Fruit fly (Drosophila melanogaster) whole organism, embryonic: ENCODE data around the gene CG6654.

Experiments
- CG11085 ChIP-seq: fragments of 200-800 bp; sonication (Bioruptor generic); IDR thresholded peaks from 2 replicates; pipeline ENCODE4 v1.3.6; 2022; ENCODE audit warnings: missing biosample characterization, missing genetic modification characterization
- CG11560 ChIP-seq: fragments of 200-800 bp; sonication (Bioruptor generic); IDR thresholded peaks from 3 replicates; pipeline ENCODE4 v1.3.6; 2022; ENCODE audit warnings: missing biosample characterization, missing genetic modification characterization
- CG13296 ChIP-seq: fragments of 200-800 bp; sonication (Bioruptor generic); optimal IDR thresholded peaks from 3 replicates; lab custom pipeline; 2018; ENCODE audit warnings: missing biosample characterization, mild to moderate bottlenecking, missing genetic modification characterization
- CG14965 ChIP-seq: fragments of 200-800 bp; sonication (Bioruptor generic); optimal IDR thresholded peaks from 2 replicates; lab custom pipeline; 2016; ENCODE audit warnings: missing biosample characterization, missing genetic modification characterization, borderline replicate concordance
- CG15479 ChIP-seq: fragments of 200-800 bp; sonication (Bioruptor generic); optimal IDR thresholded peaks from 3 replicates; lab custom pipeline; 2019; ENCODE audit warnings: missing biosample characterization, mild to moderate bottlenecking, missing genetic modification characterization, moderate library complexity
- CG15514 ChIP-seq: fragments of 200-800 bp; sonication (Bioruptor generic); optimal IDR thresholded peaks from 3 replicates; lab custom pipeline; 2017; ENCODE audit warnings: missing biosample characterization, missing genetic modification characterization, mild to moderate bottlenecking, moderate library complexity, missing genetic modification reagents
- CG1647 ChIP-seq: fragments of 200-800 bp; sonication (Bioruptor generic); optimal IDR thresholded peaks from 3 replicates; lab custom pipeline; 2016; ENCODE audit warnings: missing biosample characterization, missing genetic modification characterization
- CG17186 ChIP-seq: fragments of 200-800 bp; sonication (Bioruptor generic); optimal IDR thresholded peaks from 3 replicates; lab custom pipeline; 2017; ENCODE audit warnings: missing biosample characterization, missing genetic modification reagents, missing genetic modification characterization
- CG17568 ChIP-seq: fragments of 200-800 bp; sonication (Bioruptor generic); optimal IDR thresholded peaks from 2 replicates; lab custom pipeline; 2018; ENCODE audit warnings: missing biosample characterization, mild to moderate bottlenecking, missing genetic modification characterization, moderate library complexity
- CG2199 ChIP-seq: fragments of 200-800 bp; sonication (Bioruptor generic); IDR thresholded peaks from 3 replicates; pipeline ENCODE4 v1.3.6; 2022; ENCODE audit warnings: missing biosample characterization, missing genetic modification characterization
- CG32767 ChIP-seq: fragments of 200-800 bp; sonication (Bioruptor generic); IDR thresholded peaks from 2 replicates; pipeline ENCODE4 v1.3.6; 2022; ENCODE audit warnings: missing biosample characterization, missing genetic modification characterization
- CG3847 ChIP-seq: fragments of 200-800 bp; sonication (Bioruptor generic); IDR thresholded peaks from 2 replicates; pipeline ENCODE4 v1.3.6; 2022; ENCODE audit warnings: missing biosample characterization, missing genetic modification characterization
- CG4328 ChIP-seq: fragments of 200-800 bp; sonication (Bioruptor generic); optimal IDR thresholded peaks from 3 replicates; lab custom pipeline; 2017; ENCODE audit warnings: missing biosample characterization, missing genetic modification reagents, missing genetic modification characterization
- CG6254 ChIP-seq: fragments of 200-800 bp; sonication (Bioruptor generic); optimal IDR thresholded peaks from 3 replicates; lab custom pipeline; 2017; ENCODE audit warnings: mild to moderate bottlenecking, missing biosample characterization, missing genetic modification reagents, missing genetic modification characterization
- CG8944 ChIP-seq: fragments of 200-800 bp; sonication (Bioruptor generic); optimal IDR thresholded peaks from 3 replicates; lab custom pipeline; 2016; ENCODE audit warnings: missing biosample characterization, missing genetic modification characterization
- CG9797 ChIP-seq: fragments of 200-800 bp; sonication (Bioruptor generic); optimal IDR thresholded peaks from 3 replicates; lab custom pipeline; 2018; ENCODE audit warnings: missing biosample characterization, mild to moderate bottlenecking, missing genetic modification characterization
- CrebB ChIP-seq: fragments of 200-800 bp; sonication (Bioruptor generic); optimal IDR thresholded peaks from 3 replicates; lab custom pipeline; 2018; ENCODE audit warnings: missing biosample characterization, mild to moderate bottlenecking, missing genetic modification characterization
- D19B ChIP-seq: fragments of 200-800 bp; sonication (Bioruptor generic); optimal IDR thresholded peaks from 2 replicates; lab custom pipeline; 2017; ENCODE audit warnings: missing biosample characterization, mild to moderate bottlenecking, missing genetic modification characterization
- Deaf1 ChIP-seq: fragments of 200-800 bp; optimal IDR thresholded peaks from 3 replicates; lab custom pipeline; 2019; ENCODE audit warnings: missing biosample characterization, mild to moderate bottlenecking, missing genetic modification characterization, moderate library complexity
- Doc2 ChIP-seq: fragments of 200-800 bp; sonication (Bioruptor generic); IDR thresholded peaks from 2 replicates; pipeline ENCODE4 v1.3.6; 2022; ENCODE audit warnings: missing biosample characterization, missing genetic modification characterization
- Elba2 ChIP-seq: fragments of 200-800 bp; sonication (Bioruptor generic); optimal IDR thresholded peaks from 3 replicates; lab custom pipeline; 2016; ENCODE audit warnings: missing biosample characterization, missing genetic modification characterization
- GATAe ChIP-seq: fragments of 200-800 bp; sonication (Bioruptor generic); conservative IDR thresholded peaks from 2 replicates; pipeline ENCODE4 v1.3.6; 2022; ENCODE audit warnings: missing biosample characterization, missing genetic modification characterization
- HHEX ChIP-seq: fragments of 200-800 bp; sonication (Bioruptor generic); optimal IDR thresholded peaks from 3 replicates; lab custom pipeline; 2017; ENCODE audit warnings: missing biosample characterization, mild to moderate bottlenecking, missing genetic modification characterization, missing genetic modification reagents
- HLH4C ChIP-seq: fragments of 200-800 bp; sonication (Bioruptor generic); IDR thresholded peaks from 3 replicates; pipeline ENCODE4 v1.3.6; 2022; ENCODE audit warnings: missing biosample characterization, missing genetic modification characterization; ENCODE audit not compliant: partially characterized antibody
- Hey ChIP-seq: fragments of 200-800 bp; sonication (Bioruptor generic); optimal IDR thresholded peaks from 3 replicates; lab custom pipeline; 2018; ENCODE audit warnings: missing biosample characterization, mild to moderate bottlenecking, missing genetic modification characterization
- MBD-R2 ChIP-seq: fragments of 200-800 bp; sonication (Bioruptor generic); IDR thresholded peaks from 2 replicates; pipeline ENCODE4 v1.3.6; 2022; ENCODE audit warnings: missing biosample characterization, missing genetic modification characterization
- MESR4 ChIP-seq: fragments of 200-800 bp; sonication (Bioruptor generic); optimal IDR thresholded peaks from 2 replicates; lab custom pipeline; 2018; ENCODE audit warnings: missing biosample characterization, mild to moderate bottlenecking, missing genetic modification characterization, moderate library complexity
- NK7.1 ChIP-seq: fragments of 200-800 bp; sonication (Bioruptor generic); optimal IDR thresholded peaks from 3 replicates; lab custom pipeline; 2016; ENCODE audit warnings: missing biosample characterization, missing genetic modification characterization
- Sry-β ChIP-seq: fragments of 200-800 bp; sonication (Bioruptor generic); optimal IDR thresholded peaks from 2 replicates; lab custom pipeline; 2018; ENCODE audit warnings: missing biosample characterization, mild to moderate bottlenecking, missing genetic modification characterization, moderate library complexity
- Xbp1 ChIP-seq: fragments of 200-800 bp; sonication (Bioruptor generic); optimal IDR thresholded peaks from 3 replicates; lab custom pipeline; 2016; ENCODE audit warnings: missing biosample characterization, mild to moderate bottlenecking, missing genetic modification characterization
- ab ChIP-seq: fragments of 200-800 bp; sonication (Bioruptor generic); optimal IDR thresholded peaks from 2 replicates; lab custom pipeline; 2016; ENCODE audit warnings: missing biosample characterization, missing genetic modification characterization
- abd-A ChIP-seq: fragments of 200-800 bp; sonication (Bioruptor generic); optimal IDR thresholded peaks from 3 replicates; lab custom pipeline; 2019; ENCODE audit warnings: missing biosample characterization, mild to moderate bottlenecking, missing genetic modification characterization, moderate library complexity
- ap ChIP-seq: fragments of 200-800 bp; sonication (Bioruptor generic); IDR thresholded peaks from 2 replicates; pipeline ENCODE4 v1.3.6; 2022; ENCODE audit warnings: missing biosample characterization, missing genetic modification characterization
- ase ChIP-seq: fragments of 200-800 bp; sonication (Bioruptor generic); IDR thresholded peaks from 3 replicates; pipeline ENCODE4 v1.3.6; 2022; ENCODE audit warnings: missing biosample characterization, missing genetic modification characterization
- bbx ChIP-seq: fragments of 200-800 bp; sonication (Bioruptor generic); IDR thresholded peaks from 2 replicates; pipeline ENCODE4 v1.3.6; 2022; ENCODE audit warnings: missing biosample characterization, missing genetic modification characterization; ENCODE audit not compliant: partially characterized antibody
- bowl ChIP-seq: fragments of 200-800 bp; sonication (Bioruptor generic); IDR thresholded peaks from 2 replicates; pipeline ENCODE4 v1.3.6; 2022; ENCODE audit warnings: missing biosample characterization, missing genetic modification characterization
- chn ChIP-seq: fragments of 200-800 bp; sonication (Bioruptor generic); optimal IDR thresholded peaks from 2 replicates; lab custom pipeline; 2016; ENCODE audit warnings: missing biosample characterization, missing genetic modification characterization
- ftz-f1 ChIP-seq: fragments of 200-800 bp; sonication (Bioruptor generic); optimal IDR thresholded peaks from 2 replicates; lab custom pipeline; 2016; ENCODE audit warnings: missing biosample characterization, missing genetic modification characterization
- fu2 ChIP-seq: fragments of 200-800 bp; sonication (Bioruptor generic); optimal IDR thresholded peaks from 2 replicates; lab custom pipeline; 2016; ENCODE audit warnings: missing biosample characterization, missing genetic modification characterization
- gce ChIP-seq: fragments of 200-800 bp; sonication (Bioruptor generic); IDR thresholded peaks from 3 replicates; pipeline ENCODE4 v1.3.6; 2022; ENCODE audit warnings: missing biosample characterization, missing genetic modification characterization
- luna ChIP-seq: fragments of 200-800 bp; sonication (Bioruptor generic); optimal IDR thresholded peaks from 2 replicates; lab custom pipeline; 2016; ENCODE audit warnings: missing biosample characterization, missing genetic modification characterization
- mirr ChIP-seq: fragments of 200-800 bp; sonication (Bioruptor generic); optimal IDR thresholded peaks from 3 replicates; lab custom pipeline; 2018; ENCODE audit warnings: missing biosample characterization, mild to moderate bottlenecking, missing genetic modification characterization
- pfk ChIP-seq: fragments of 200-800 bp; sonication (Bioruptor generic); optimal IDR thresholded peaks from 2 replicates; lab custom pipeline; 2018; ENCODE audit warnings: missing biosample characterization, mild to moderate bottlenecking, missing genetic modification characterization, moderate library complexity
- pros ChIP-seq: fragments of 200-800 bp; sonication (Bioruptor generic); optimal IDR thresholded peaks from 3 replicates; lab custom pipeline; 2019; ENCODE audit warnings: missing biosample characterization, mild to moderate bottlenecking, missing genetic modification characterization, moderate library complexity
- psq ChIP-seq: fragments of 200-800 bp; sonication (Bioruptor generic); optimal IDR thresholded peaks from 2 replicates; lab custom pipeline; 2017; ENCODE audit warnings: missing biosample characterization, missing genetic modification characterization
- salm ChIP-seq: fragments of 200-800 bp; sonication (Bioruptor generic); optimal IDR thresholded peaks from 2 replicates; lab custom pipeline; 2018; ENCODE audit warnings: missing biosample characterization, mild to moderate bottlenecking, missing genetic modification characterization
- sens ChIP-seq: fragments of 200-800 bp; sonication (Bioruptor generic); peaks from one replicate; lab custom pipeline; 2016; ENCODE audit warnings: missing biosample characterization, missing genetic modification characterization
- sima ChIP-seq: fragments of 200-800 bp; sonication (Bioruptor generic); optimal IDR thresholded peaks from 2 replicates; lab custom pipeline; 2016; ENCODE audit warnings: missing biosample characterization, missing genetic modification characterization
- sug ChIP-seq: fragments of 200-800 bp; optimal IDR thresholded peaks from 2 replicates; lab custom pipeline; 2019; ENCODE audit warnings: missing biosample characterization, mild to moderate bottlenecking, missing genetic modification characterization, moderate library complexity
- toy ChIP-seq: fragments of 200-800 bp; sonication (Bioruptor generic); IDR thresholded peaks from 2 replicates; pipeline ENCODE4 v1.3.6; 2022; ENCODE audit warnings: missing biosample characterization, missing genetic modification characterization
- zfh2 ChIP-seq: fragments of 200-800 bp; sonication (Bioruptor generic); optimal IDR thresholded peaks from 2 replicates; lab custom pipeline; 2016; ENCODE audit warnings: missing biosample characterization, missing genetic modification characterization

CG6654 gene

DNA sequence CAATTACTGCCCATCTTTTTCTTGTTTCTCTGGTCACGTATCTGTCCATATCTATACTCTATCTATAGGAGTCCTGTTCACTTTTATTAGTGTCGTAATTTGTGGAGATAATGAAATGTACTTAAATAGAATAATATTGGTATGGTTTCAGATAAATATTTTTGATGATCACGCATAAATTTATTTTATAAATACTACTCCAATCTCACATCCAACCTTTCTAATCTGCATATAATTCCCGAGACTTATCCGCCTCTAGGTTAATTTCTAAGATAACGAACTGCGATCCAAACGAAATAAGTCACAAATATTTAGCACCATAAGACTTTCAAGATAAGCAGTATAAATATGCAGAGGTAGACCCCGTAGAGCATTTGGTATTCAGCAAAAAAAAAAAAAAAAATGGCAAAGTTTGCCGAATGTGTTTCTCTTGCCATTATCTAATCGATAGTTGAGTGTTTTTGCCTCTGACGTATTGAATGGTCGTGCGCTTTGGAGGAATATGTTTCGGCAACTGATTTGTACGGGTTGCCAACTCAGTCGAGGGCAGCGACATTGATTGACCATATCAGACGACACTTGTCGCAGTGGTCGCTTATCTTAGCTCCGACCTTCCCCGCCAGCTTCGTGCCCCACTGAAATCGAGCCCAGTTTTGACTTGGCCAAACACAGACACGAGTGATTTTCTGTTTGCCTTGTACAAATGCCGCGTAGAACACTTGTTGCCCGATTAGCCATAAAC, 15.2 kb downstream of the CG6654 start (continued):
- TF ChIP-seq zfh2 (GFP tag; lab: Kevin White, UChicago): no peak
- TF ChIP-seq sug: peak; percentile 90
- TF ChIP-seq fu2 (GFP tag; lab: Kevin White, UChicago): no peak
- TF ChIP-seq Xbp1 (GFP tag; lab: Kevin White, UChicago): no peak
- TF ChIP-seq CG4328 (GFP tag; lab: Kevin White, UChicago): no peak
- TF ChIP-seq pros (GFP tag; lab: Kevin White, UChicago): no peak
- TF ChIP-seq toy (GFP tag; lab: Robert Waterston, UW): no peak
- TF ChIP-seq CG11085 (GFP tag; lab: Robert Waterston, UW): no peak
- no peak for TF ChIP-seq D19B (GFP tag; lab: Kevin White, UChicago)
- no peak for TF ChIP-seq CG15479 (GFP tag; lab: Kevin White, UChicago)
- TF ChIP-seq HLH4C (GFP tag; lab: Robert Waterston, UW): no peak
- no peak for TF ChIP-seq CG6254 (GFP tag; lab: Kevin White, UChicago)
- TF ChIP-seq CG17568: no peak
- TF ChIP-seq Sry-β (GFP tag; lab: Kevin White, UChicago): no peak
- no peak for TF ChIP-seq sima (GFP tag; lab: Kevin White, UChicago)
- TF ChIP-seq abd-A (tag; lab: Kevin White, UChicago): no peak
- no peak for TF ChIP-seq ap (GFP tag; lab: Robert Waterston, UW)
- TF ChIP-seq chn (GFP tag; lab: Kevin White, UChicago): no peak
- no peak for TF ChIP-seq CG9797 (GFP tag; lab: Kevin White, UChicago)
- TF ChIP-seq Doc2 (GFP tag; lab: Robert Waterston, UW): no peak
- no peak for TF ChIP-seq salm (tag; lab: Kevin White, UChicago)
- TF ChIP-seq HHEX (GFP tag; lab: Kevin White, UChicago): no peak
- TF ChIP-seq mirr: peak; percentile 92
- 0 out of 2 replicates have a peak, but pooled peaks have one; percentile 8 for TF ChIP-seq MBD-R2 (GFP tag; lab: Robert Waterston, UW)
- TF ChIP-seq MESR4: no peak
- no peak for TF ChIP-seq CG14965 (GFP tag; lab: Kevin White, UChicago)
- no peak for TF ChIP-seq NK7.1 (GFP tag; lab: Kevin White, UChicago)
- TF ChIP-seq CG3847 (GFP tag; lab: Robert Waterston, UW): no peak
- no peak for TF ChIP-seq ase
- no peak for TF ChIP-seq ab
- no peak for TF ChIP-seq gce (GFP tag; lab: Robert Waterston, UW)
- TF ChIP-seq GATAe (GFP tag; lab: Robert Waterston, UW): peak; percentile 71
- TF ChIP-seq CG15514 (GFP tag; lab: Kevin White, UChicago): no peak
- no peak for TF ChIP-seq CG11560 (tag; lab: Robert Waterston, UW)
- no peak for TF ChIP-seq luna (GFP tag; lab: Kevin White, UChicago)
- TF ChIP-seq sens (GFP tag; lab: Kevin White, UChicago): no peak
- TF ChIP-seq bowl (GFP tag; lab: Robert Waterston, UW): no peak
- TF ChIP-seq CG1647 (GFP tag; lab: Kevin White, UChicago): no peak
- TF ChIP-seq CG8944 (GFP tag; lab: Kevin White, UChicago): no peak
- TF ChIP-seq CG17186 (GFP tag; lab: Kevin White, UChicago): no peak
- TF ChIP-seq ftz-f1 (GFP tag; lab: Kevin White, UChicago): peak; percentile 62
- no peak for TF ChIP-seq Elba2 (GFP tag; lab: Kevin White, UChicago)
- TF ChIP-seq bbx (GFP tag; lab: Robert Waterston, UW): no peak
- TF ChIP-seq CrebB (tag; lab: Kevin White, UChicago): no peak
- peak; percentile 26 for TF ChIP-seq Hey
- TF ChIP-seq CG32767 (GFP tag; lab: Robert Waterston, UW): no peak
- TF ChIP-seq Deaf1: peak; percentile 80
- no peak for TF ChIP-seq CG13296 (GFP tag; lab: Kevin White, UChicago)
- no peak for TF ChIP-seq pfk (GFP tag; lab: Kevin White, UChicago)
- no peak for TF ChIP-seq psq (GFP tag; lab: Kevin White, UChicago)
- TF ChIP-seq CG2199 (GFP tag; lab: Robert Waterston, UW): no peak
